Fruit fly (Drosophila melanogaster): Measurements from ENCODE around the gene Qtzl.

The Qtzl gene

DNA sequence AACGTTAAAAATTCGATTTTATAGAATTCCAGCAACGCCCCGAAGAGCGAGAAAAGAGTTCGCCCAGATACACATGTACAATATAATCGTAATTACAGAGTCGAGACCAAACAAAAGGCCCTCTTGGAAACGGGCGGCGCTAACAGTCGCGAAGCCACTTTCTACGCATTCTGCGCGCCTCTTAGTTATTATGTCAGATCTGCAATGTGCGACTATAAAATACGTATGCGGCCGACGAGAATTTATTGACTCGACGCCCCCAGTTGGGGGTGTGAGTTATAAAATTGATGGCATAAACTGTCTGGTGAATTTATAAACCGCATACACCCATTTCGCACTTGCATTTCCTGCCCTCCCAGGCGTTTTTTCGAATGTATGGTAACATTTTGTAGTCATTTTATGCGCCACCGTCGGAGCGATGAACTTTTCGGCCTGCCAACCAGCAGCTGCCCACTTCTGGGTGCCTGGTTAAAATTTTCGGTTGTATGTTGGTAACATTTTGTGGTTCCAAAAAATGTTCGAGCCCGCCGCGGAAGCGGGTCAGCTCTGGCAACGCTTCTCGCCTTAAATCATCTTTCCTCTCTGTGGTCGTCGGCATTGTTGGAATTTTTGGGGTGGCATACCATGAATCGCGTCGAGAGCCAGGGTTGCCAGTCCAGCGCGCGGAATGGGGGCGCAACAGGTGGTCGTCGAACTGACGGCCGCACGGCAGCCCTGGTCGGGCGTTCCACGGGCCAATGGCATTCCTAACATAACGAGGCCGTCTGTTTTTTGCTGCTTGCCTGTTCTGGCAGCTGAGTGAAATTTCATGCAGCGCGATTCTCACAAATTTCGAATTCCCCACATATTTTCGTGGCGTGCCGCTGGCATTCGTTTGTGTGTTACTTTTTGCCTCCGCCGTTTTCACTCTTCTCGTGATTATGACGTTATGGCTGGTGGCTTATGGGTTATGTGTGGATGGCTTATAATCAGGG is 16.4 kb downstream of the Qtzl start (continued):
- TF ChIP-seq ems (GFP tag; optimal IDR thresholded peaks at IDR 0.05): peak; percentile 74
- TF ChIP-seq ATbp (GFP tag; optimal IDR thresholded peaks at IDR 0.05): peak; percentile 66
- no peak for TF ChIP-seq jigr1 (GFP tag; IDR thresholded peaks at IDR 0.05)
- TF ChIP-seq pros (GFP tag; optimal IDR thresholded peaks at IDR 0.05): peak; percentile 72
- no peak for TF ChIP-seq knrl (GFP tag; IDR thresholded peaks at IDR 0.05; ENCODE audit: partially characterized antibody)
- TF ChIP-seq Sox100B (GFP tag; optimal IDR thresholded peaks at IDR 0.05): no peak
- TF ChIP-seq CG4424 (GFP tag; optimal IDR thresholded peaks at IDR 0.05): peak; percentile 70
- peak; percentile 32 for TF ChIP-seq CG33557 (GFP tag; optimal IDR thresholded peaks at IDR 0.05)
- TF ChIP-seq Asciz (GFP tag; optimal IDR thresholded peaks at IDR 0.05): no peak
- peak in 1 of 3 experiments; percentile 74 for TF ChIP-seq Stat92E (GFP tag; optimal IDR thresholded peaks at IDR 0.05)
- TF ChIP-seq CG34224 (GFP tag; IDR thresholded peaks at IDR 0.05; ENCODE audit: partially characterized antibody): no peak
- TF ChIP-seq Hmx (GFP tag; optimal IDR thresholded peaks at IDR 0.05): no peak
- peak; percentile 82 for TF ChIP-seq CG34376 (GFP tag; optimal IDR thresholded peaks at IDR 0.05)
- TF ChIP-seq dmrt11E (tag; optimal IDR thresholded peaks at IDR 0.05): no peak
- peak; percentile 81 for TF ChIP-seq caup (GFP tag; optimal IDR thresholded peaks at IDR 0.05; ENCODE audit: severe bottlenecking)
- no peak for TF ChIP-seq Ada2b (GFP tag; IDR thresholded peaks at IDR 0.05)
- no peak for TF ChIP-seq wdn (GFP tag; IDR thresholded peaks at IDR 0.05)
- TF ChIP-seq CoRest (tag; optimal IDR thresholded peaks at IDR 0.05): peak; percentile 58
- peak; percentile 71 for TF ChIP-seq tx (GFP tag; optimal IDR thresholded peaks at IDR 0.05)
- TF ChIP-seq CG7963 (GFP tag; IDR thresholded peaks at IDR 0.05; ENCODE audit: partially characterized antibody): no peak
- peak; percentile 100 for TF ChIP-seq kah (GFP tag; optimal IDR thresholded peaks at IDR 0.05)
- peak; percentile 89 for TF ChIP-seq HLHmδ (GFP tag; optimal IDR thresholded peaks at IDR 0.05)
- TF ChIP-seq Hsf (GFP tag; optimal IDR thresholded peaks at IDR 0.05): peak; percentile 58
- TF ChIP-seq pita (GFP tag; optimal IDR thresholded peaks at IDR 0.05): no peak
- peak; percentile 68 for TF ChIP-seq CG4328 (GFP tag; optimal IDR thresholded peaks at IDR 0.05)
- peak; percentile 67 for TF ChIP-seq D19A (tag; optimal IDR thresholded peaks at IDR 0.05)
- TF ChIP-seq unpg (GFP tag; optimal IDR thresholded peaks at IDR 0.05): peak; percentile 57
- no peak for TF ChIP-seq Opbp (GFP tag; IDR thresholded peaks at IDR 0.05; ENCODE audit: partially characterized antibody)
- TF ChIP-seq CG4707 (GFP tag; optimal IDR thresholded peaks at IDR 0.05): no peak
- no peak for TF ChIP-seq CG6689 (GFP tag; IDR thresholded peaks at IDR 0.05)
- peak; percentile 100 for TF ChIP-seq nerfin-1 (tag; optimal IDR thresholded peaks at IDR 0.05)
- peak; percentile 78 for TF ChIP-seq pho (GFP tag; optimal IDR thresholded peaks at IDR 0.05)
- TF ChIP-seq Taf1 (GFP tag; IDR thresholded peaks at IDR 0.05): no peak
- TF ChIP-seq Scr (GFP tag; IDR thresholded peaks at IDR 0.05; ENCODE audit: partially characterized antibody): no peak
- TF ChIP-seq stc (GFP tag; IDR thresholded peaks at IDR 0.05): no peak
- peak; percentile 58 for TF ChIP-seq fu2 (GFP tag; optimal IDR thresholded peaks at IDR 0.05)
- peak; percentile 98 for TF ChIP-seq Med (GFP tag)
- TF ChIP-seq CG10274 (GFP tag; optimal IDR thresholded peaks at IDR 0.05): peak; percentile 48
- no peak for TF ChIP-seq HLH4C (GFP tag; IDR thresholded peaks at IDR 0.05; ENCODE audit: partially characterized antibody)
- no peak for TF ChIP-seq CG13287 (GFP tag; IDR thresholded peaks at IDR 0.05; ENCODE audit: partially characterized antibody)
- no peak for TF ChIP-seq CG8765 (GFP tag; IDR thresholded peaks at IDR 0.05)
- TF ChIP-seq CG12071 (GFP tag; optimal IDR thresholded peaks at IDR 0.05): peak; percentile 75
- peak; percentile 21 for TF ChIP-seq CG2116 (GFP tag; optimal IDR thresholded peaks at IDR 0.05)
- TF ChIP-seq ara (GFP tag; IDR thresholded peaks at IDR 0.05): no peak
- TF ChIP-seq CG11398 (GFP tag; optimal IDR thresholded peaks at IDR 0.05): peak; percentile 57
- TF ChIP-seq Oli (tag; optimal IDR thresholded peaks at IDR 0.05): peak; percentile 37
- TF ChIP-seq gfzf (GFP tag; optimal IDR thresholded peaks at IDR 0.05): peak; percentile 15

Measured in whole organism, embryonic.